Fruit fly (Drosophila melanogaster): ENCODE results near the gene twin.

DNA sequence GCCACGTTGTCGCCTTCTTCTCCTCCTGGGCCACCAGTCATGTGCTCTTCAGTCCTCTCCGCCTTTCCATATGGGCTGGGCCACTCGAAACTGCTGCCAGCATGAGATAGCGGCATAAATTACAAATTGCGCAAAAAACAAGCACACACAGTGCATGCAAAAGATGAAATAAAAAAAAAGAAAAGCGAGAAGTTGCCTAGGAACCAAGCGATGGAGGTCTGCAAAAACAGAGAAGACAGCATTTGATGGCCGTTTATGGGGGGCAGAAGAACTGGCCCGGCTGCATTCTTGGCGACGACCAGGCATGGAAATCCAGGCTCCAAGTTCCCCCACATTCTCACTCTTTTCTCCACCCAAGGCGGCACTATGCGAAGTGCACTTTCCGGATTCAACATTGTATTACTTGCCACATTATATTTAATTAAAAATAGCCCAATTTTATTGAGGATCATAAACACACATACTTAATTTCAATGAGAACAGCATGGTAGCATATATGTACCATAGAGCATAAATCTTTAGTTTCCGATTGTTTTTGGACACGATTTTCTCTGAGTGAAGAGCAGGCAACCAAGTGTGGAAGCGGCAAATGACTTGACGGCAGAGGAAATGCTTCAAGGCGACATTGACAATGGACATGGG is 39.7 kb upstream of the twin start:
- TF ChIP-seq h (optimal IDR thresholded peaks at IDR 0.05) (no peak), Myc (optimal IDR thresholded peaks at IDR 0.05) (no peak), psq (optimal IDR thresholded peaks at IDR 0.05) (no peak), insv (optimal IDR thresholded peaks at IDR 0.05) (no peak), ttk (optimal IDR thresholded peaks at IDR 0.05) (no peak)
